Fruit fly (Drosophila melanogaster) whole organism, prepupa: ENCODE measurements around the gene glo.

Experiments used
- CG10631 ChIP-seq: fragments of 200-800 bp; sonication (Bioruptor generic); optimal IDR thresholded peaks from 2 replicates; lab custom pipeline; 2016; ENCODE audit warnings: missing biosample characterization, missing genetic modification characterization
- CG10669 ChIP-seq: fragments of 200-800 bp; sonication (Bioruptor generic); optimal IDR thresholded peaks from 3 replicates; lab custom pipeline; 2018; ENCODE audit warnings: missing biosample characterization, mild to moderate bottlenecking, missing genetic modification characterization, moderate library complexity
- CG11294 ChIP-seq: fragments of 200-800 bp; sonication (Bioruptor generic); IDR thresholded peaks from 2 replicates; pipeline ENCODE4 v1.3.6; 2022; ENCODE audit warnings: missing biosample characterization, missing genetic modification characterization
- CG11762 ChIP-seq: fragments of 200-800 bp; sonication (Bioruptor generic); optimal IDR thresholded peaks from 3 replicates; lab custom pipeline; 2016; ENCODE audit warnings: missing biosample characterization, missing genetic modification characterization; ENCODE audit not compliant: insufficient read depth
- CG11902 ChIP-seq: fragments of 200-800 bp; sonication (Bioruptor generic); optimal IDR thresholded peaks from 3 replicates; lab custom pipeline; 2016; ENCODE audit warnings: missing biosample characterization, missing genetic modification characterization
- CG15336 ChIP-seq: fragments of 200-800 bp; sonication (Bioruptor generic); IDR thresholded peaks from 2 replicates; pipeline ENCODE4 v1.3.6; 2022; ENCODE audit warnings: missing biosample characterization, missing genetic modification characterization
- CG1621 ChIP-seq: fragments of 200-800 bp; sonication (Bioruptor generic); optimal IDR thresholded peaks from 3 replicates; lab custom pipeline; 2018; ENCODE audit warnings: missing biosample characterization, mild to moderate bottlenecking, missing genetic modification characterization
- CG16779 ChIP-seq: fragments of 200-800 bp; sonication (Bioruptor generic); optimal IDR thresholded peaks from 3 replicates; lab custom pipeline; 2017; ENCODE audit warnings: missing biosample characterization, mild to moderate bottlenecking, missing genetic modification characterization
- CG3032 ChIP-seq: fragments of 200-800 bp; optimal IDR thresholded peaks from 2 replicates; lab custom pipeline; 2019; ENCODE audit warnings: missing biosample characterization, mild to moderate bottlenecking, missing genetic modification characterization, moderate library complexity
- CG31627 ChIP-seq: fragments of 200-800 bp; sonication (Bioruptor generic); optimal IDR thresholded peaks from 3 replicates; lab custom pipeline; 2016; ENCODE audit warnings: missing biosample characterization, missing genetic modification characterization
- CG32006 ChIP-seq: fragments of 200-800 bp; sonication (Bioruptor generic); optimal IDR thresholded peaks from 3 replicates; lab custom pipeline; 2017; ENCODE audit warnings: missing biosample characterization, mild to moderate bottlenecking, missing genetic modification characterization
- CG34406 ChIP-seq: fragments of 200-800 bp; sonication (Bioruptor generic); optimal IDR thresholded peaks from 3 replicates; lab custom pipeline; 2016; ENCODE audit warnings: missing biosample characterization, missing genetic modification characterization
- CG3919 ChIP-seq: fragments of 200-800 bp; sonication (Bioruptor generic); optimal IDR thresholded peaks from 3 replicates; lab custom pipeline; 2016; ENCODE audit warnings: missing biosample characterization, missing genetic modification characterization
- CG4318 ChIP-seq: fragments of 200-800 bp; sonication (Bioruptor generic); optimal IDR thresholded peaks from 3 replicates; lab custom pipeline; 2017; ENCODE audit warnings: missing biosample characterization, mild to moderate bottlenecking, missing genetic modification characterization
- CG6163 ChIP-seq: fragments of 200-800 bp; sonication (Bioruptor generic); IDR thresholded peaks from 3 replicates; pipeline ENCODE4 v1.3.6; 2022; ENCODE audit warnings: missing biosample characterization, missing genetic modification characterization
- CG6276 ChIP-seq: fragments of 200-800 bp; sonication (Bioruptor generic); optimal IDR thresholded peaks from 2 replicates; lab custom pipeline; 2017; ENCODE audit warnings: missing biosample characterization, mild to moderate bottlenecking, missing genetic modification characterization
- CG6792 ChIP-seq: fragments of 200-800 bp; sonication (Bioruptor generic); optimal IDR thresholded peaks from 3 replicates; lab custom pipeline; 2016; ENCODE audit warnings: missing biosample characterization, missing genetic modification characterization
- CG6808 ChIP-seq: fragments of 200-800 bp; sonication (Bioruptor generic); optimal IDR thresholded peaks from 3 replicates; lab custom pipeline; 2017; ENCODE audit warnings: missing biosample characterization, missing genetic modification characterization, mild to moderate bottlenecking, moderate library complexity, missing genetic modification reagents
- CG6854 ChIP-seq: fragments of 200-800 bp; sonication (Bioruptor generic); optimal IDR thresholded peaks from 2 replicates; lab custom pipeline; 2017; ENCODE audit warnings: missing biosample characterization, mild to moderate bottlenecking, missing genetic modification characterization
- CG7368 ChIP-seq: fragments of 200-800 bp; sonication (Bioruptor generic); optimal IDR thresholded peaks from 3 replicates; lab custom pipeline; 2016; ENCODE audit warnings: missing biosample characterization, missing genetic modification characterization
- CG8119 ChIP-seq: fragments of 200-800 bp; sonication (Bioruptor generic); IDR thresholded peaks from 3 replicates; pipeline ENCODE4 v1.3.6; 2022; ENCODE audit warnings: missing biosample characterization, missing genetic modification characterization
- CG8319 ChIP-seq: fragments of 200-800 bp; sonication (Bioruptor generic); optimal IDR thresholded peaks from 3 replicates; lab custom pipeline; 2016; ENCODE audit warnings: missing biosample characterization, missing genetic modification characterization
- CG8632 ChIP-seq: fragments of 200-800 bp; sonication (Bioruptor generic); optimal IDR thresholded peaks from 3 replicates; lab custom pipeline; 2016; ENCODE audit warnings: missing biosample characterization, missing genetic modification characterization
- CG9139 ChIP-seq: fragments of 200-800 bp; sonication (Bioruptor generic); optimal IDR thresholded peaks from 3 replicates; lab custom pipeline; 2017; ENCODE audit warnings: missing biosample characterization, mild to moderate bottlenecking, missing genetic modification characterization
- Eip78C ChIP-seq: fragments of 200-800 bp; sonication (Bioruptor generic); peaks from one replicate; lab custom pipeline; 2016; ENCODE audit warnings: missing biosample characterization, missing genetic modification characterization
- Ets21C ChIP-seq: fragments of 200-800 bp; sonication (Bioruptor generic); optimal IDR thresholded peaks from 3 replicates; lab custom pipeline; 2016; ENCODE audit warnings: missing biosample characterization, missing genetic modification characterization
- Ets96B ChIP-seq: fragments of 200-800 bp; optimal IDR thresholded peaks from 2 replicates; lab custom pipeline; 2019; ENCODE audit warnings: missing biosample characterization, mild to moderate bottlenecking, missing genetic modification characterization, moderate library complexity
- Gug ChIP-seq: fragments of 200-800 bp; sonication (Bioruptor generic); IDR thresholded peaks from 2 replicates; pipeline ENCODE4 v1.3.6; 2022; ENCODE audit warnings: missing biosample characterization, missing genetic modification characterization
- Hr38 ChIP-seq: sonication (Bioruptor generic); optimal IDR thresholded peaks from 2 replicates; lab custom pipeline; 2016; ENCODE audit warnings: missing biosample characterization, missing genetic modification characterization
- Hr39 ChIP-seq: fragments of 200-800 bp; sonication (Bioruptor generic); optimal IDR thresholded peaks from 2 replicates; lab custom pipeline; 2016; ENCODE audit warnings: missing biosample characterization, missing genetic modification characterization
- Hr4 ChIP-seq: fragments of 200-800 bp; sonication (Bioruptor generic); optimal IDR thresholded peaks from 3 replicates; lab custom pipeline; 2016; ENCODE audit warnings: missing biosample characterization, missing genetic modification characterization
- Met ChIP-seq: fragments of 200-800 bp; sonication (Bioruptor generic); optimal IDR thresholded peaks from 3 replicates; lab custom pipeline; 2016; ENCODE audit warnings: missing biosample characterization, missing genetic modification characterization
- Smox ChIP-seq: fragments of 200-800 bp; sonication (Bioruptor generic); optimal IDR thresholded peaks from 3 replicates; lab custom pipeline; 2016; ENCODE audit warnings: missing biosample characterization, missing genetic modification characterization
- Sox102F ChIP-seq: fragments of 200-800 bp; sonication (Bioruptor generic); optimal IDR thresholded peaks from 2 replicates; lab custom pipeline; 2016; ENCODE audit warnings: missing biosample characterization, mild to moderate bottlenecking, missing genetic modification characterization
- Sox14 ChIP-seq: fragments of 200-800 bp; sonication (Bioruptor generic); optimal IDR thresholded peaks from 3 replicates; lab custom pipeline; 2016; ENCODE audit warnings: missing biosample characterization, missing genetic modification characterization
- Sox15 ChIP-seq: fragments of 200-800 bp; sonication (Bioruptor generic); optimal IDR thresholded peaks from 3 replicates; lab custom pipeline; 2016; ENCODE audit warnings: missing biosample characterization, missing genetic modification characterization
- achi ChIP-seq: fragments of 200-800 bp; sonication (Bioruptor generic); optimal IDR thresholded peaks from 3 replicates; lab custom pipeline; 2016; ENCODE audit warnings: missing biosample characterization, missing genetic modification characterization
- acj6 ChIP-seq: fragments of 200-800 bp; sonication (Bioruptor generic); optimal IDR thresholded peaks from 3 replicates; lab custom pipeline; 2016; ENCODE audit warnings: missing biosample characterization, missing genetic modification characterization
- cyc ChIP-seq: fragments of 200-800 bp; sonication (Bioruptor generic); optimal IDR thresholded peaks from 3 replicates; lab custom pipeline; 2016; ENCODE audit warnings: missing biosample characterization, missing genetic modification characterization
- dac ChIP-seq: fragments of 200-800 bp; sonication (Bioruptor generic); optimal IDR thresholded peaks from 2 replicates; lab custom pipeline; 2017; ENCODE audit warnings: missing biosample characterization, mild to moderate bottlenecking, missing genetic modification characterization
- dsx ChIP-seq: fragments of 200-800 bp; optimal IDR thresholded peaks from 3 replicates; lab custom pipeline; 2019; ENCODE audit warnings: missing biosample characterization, mild to moderate bottlenecking, missing genetic modification characterization, moderate library complexity; ENCODE audit not compliant: poor library complexity, severe bottlenecking
- eg ChIP-seq: fragments of 200-800 bp; sonication (Bioruptor generic); IDR thresholded peaks from 3 replicates; pipeline ENCODE4 v1.3.6; 2022; ENCODE audit warnings: missing biosample characterization, missing genetic modification characterization
- esn ChIP-seq: fragments of 200-800 bp; sonication (Bioruptor generic); optimal IDR thresholded peaks from 2 replicates; lab custom pipeline; 2016; ENCODE audit warnings: missing biosample characterization, mild to moderate bottlenecking, missing genetic modification characterization, moderate library complexity
- fd59A ChIP-seq: fragments of 200-800 bp; sonication (Bioruptor generic); optimal IDR thresholded peaks from 2 replicates; lab custom pipeline; 2017; ENCODE audit warnings: missing biosample characterization, mild to moderate bottlenecking, missing genetic modification characterization, missing genetic modification reagents
- fkh ChIP-seq: fragments of 200-800 bp; sonication (Bioruptor generic); optimal IDR thresholded peaks from 3 replicates; lab custom pipeline; 2017; ENCODE audit warnings: missing biosample characterization, mild to moderate bottlenecking, missing genetic modification characterization, moderate library complexity
- lz ChIP-seq: fragments of 200-800 bp; sonication (Bioruptor generic); optimal IDR thresholded peaks from 3 replicates; lab custom pipeline; 2016; ENCODE audit warnings: missing biosample characterization, missing genetic modification characterization
- pdm3 ChIP-seq: fragments of 200-800 bp; sonication (Bioruptor generic); optimal IDR thresholded peaks from 3 replicates; lab custom pipeline; 2016; ENCODE audit warnings: missing biosample characterization, missing genetic modification characterization
- salr ChIP-seq, 2 experiments: fragments of 200-800 bp; sonication (Bioruptor generic); optimal IDR thresholded peaks; 3 replicates each; lab custom pipeline; 2016 to 2018; ENCODE audit warnings: missing biosample characterization in 2 of 2, missing genetic modification characterization in 2 of 2, mild to moderate bottlenecking in 1 of 2
- spab ChIP-seq: fragments of 200-800 bp; sonication (Bioruptor generic); optimal IDR thresholded peaks from 2 replicates; lab custom pipeline; 2017; ENCODE audit warnings: missing biosample characterization, mild to moderate bottlenecking, missing genetic modification characterization, missing genetic modification reagents
- ss ChIP-seq, 2 experiments: fragments of 200-800 bp; sonication (Bioruptor generic); optimal IDR thresholded peaks; 2 replicates in 1 of 2; 3 replicates in 1 of 2; lab custom pipeline; 2017 to 2018; ENCODE audit warnings: mild to moderate bottlenecking in 2 of 2, missing biosample characterization in 2 of 2, missing genetic modification characterization in 2 of 2, moderate library complexity in 1 of 2
- svp ChIP-seq: fragments of 200-800 bp; sonication (Bioruptor generic); peaks from one replicate; lab custom pipeline; 2016; ENCODE audit warnings: missing biosample characterization, missing genetic modification characterization
- topi ChIP-seq: fragments of 200-800 bp; sonication (Bioruptor generic); optimal IDR thresholded peaks from 3 replicates; lab custom pipeline; 2016; ENCODE audit warnings: missing biosample characterization, missing genetic modification characterization
- vri ChIP-seq: fragments of 200-800 bp; sonication (Bioruptor generic); optimal IDR thresholded peaks from 3 replicates; lab custom pipeline; 2016; ENCODE audit warnings: missing biosample characterization, mild to moderate bottlenecking, missing genetic modification characterization

Gene glo

DNA sequence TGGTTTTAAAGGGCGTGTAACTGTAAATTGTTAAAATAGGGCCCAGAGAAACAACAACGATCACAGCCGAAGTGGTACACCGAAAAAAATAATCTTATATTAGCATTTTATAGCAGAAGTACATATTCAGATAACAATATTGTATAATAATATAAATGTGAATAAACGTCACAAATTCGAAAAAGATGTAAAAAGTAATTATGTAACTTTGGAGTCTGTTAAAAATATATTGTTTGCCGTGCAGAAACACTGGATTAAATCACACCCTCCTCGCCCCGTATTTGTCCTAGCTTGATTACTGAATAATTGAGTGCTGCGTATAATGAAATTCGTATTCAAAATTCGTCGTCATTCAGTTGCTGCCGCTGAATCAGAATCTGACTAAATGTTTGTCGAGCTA is 35.9 kb upstream of the glo start:
- TF ChIP-seq CG8119 (GFP tag; lab: Robert Waterston, UW) (0 out of 3 replicates have a peak, but pooled peaks have one; percentile 26), spab (GFP tag; lab: Kevin White, UChicago) (no peak), CG3032 (tag; lab: Kevin White, UChicago) (peak; percentile 6), achi (GFP tag; lab: Kevin White, UChicago) (peak; percentile 32), pdm3 (GFP tag; lab: Kevin White, UChicago) (no peak), CG8319 (no peak), Sox14 (GFP tag; lab: Kevin White, UChicago) (no peak), fkh (GFP tag; lab: Kevin White, UChicago) (no peak), CG7368 (GFP tag; lab: Kevin White, UChicago) (no peak), svp (GFP tag; lab: Kevin White, UChicago) (peak; percentile 25), CG6792 (GFP tag; lab: Kevin White, UChicago) (no peak), Gug (GFP tag; lab: Robert Waterston, UW) (no peak), CG32006 (peak; percentile 11), CG9139 (GFP tag; lab: Kevin White, UChicago) (no peak), CG6163 (GFP tag; lab: Robert Waterston, UW) (no peak), CG8632 (peak; percentile 39), dac (GFP tag; lab: Kevin White, UChicago) (no peak), CG16779 (tag; lab: Kevin White, UChicago) (no peak), CG10669 (GFP tag; lab: Kevin White, UChicago) (no peak), Hr4 (GFP tag; lab: Kevin White, UChicago) (peak; percentile 22), topi (no peak), Hr39 (no peak), Hr38 (GFP tag; lab: Kevin White, UChicago) (no peak), CG11762 (GFP tag; lab: Kevin White, UChicago) (no peak), CG1621 (tag; lab: Kevin White, UChicago) (no peak), lz (GFP tag; lab: Kevin White, UChicago) (no peak), CG4318 (GFP tag; lab: Kevin White, UChicago) (no peak), CG34406 (peak; percentile 23), Met (GFP tag; lab: Kevin White, UChicago) (peak; percentile 16), Sox102F (GFP tag; lab: Kevin White, UChicago) (no peak), Ets96B (tag; lab: Kevin White, UChicago) (no peak), fd59A (no peak), eg (GFP tag; lab: Robert Waterston, UW) (0 out of 3 replicates have a peak, but pooled peaks have one; percentile 21), CG10631 (GFP tag; lab: Kevin White, UChicago) (no peak), ss (GFP tag; optimal IDR thresholded peaks at IDR 0.05; lab: Kevin White, UChicago) (no peak), cyc (GFP tag; lab: Kevin White, UChicago) (no peak), CG6276 (GFP tag; lab: Kevin White, UChicago) (no peak), CG3919 (GFP tag; lab: Kevin White, UChicago) (peak; percentile 8), CG6808 (GFP tag; lab: Kevin White, UChicago) (no peak), Smox (GFP tag; lab: Kevin White, UChicago) (no peak), esn (GFP tag; lab: Kevin White, UChicago) (peak; percentile 6), CG11294 (GFP tag; lab: Robert Waterston, UW) (no peak), Eip78C (GFP tag; lab: Kevin White, UChicago) (peak; percentile 74), salr (GFP tag; optimal IDR thresholded peaks at IDR 0.05; lab: Kevin White, UChicago) (no peak), dsx (no peak), CG31627 (GFP tag; lab: Kevin White, UChicago) (no peak), Ets21C (GFP tag; lab: Kevin White, UChicago) (no peak), Sox15 (GFP tag; lab: Kevin White, UChicago) (no peak), CG15336 (no peak), vri (GFP tag; lab: Kevin White, UChicago) (no peak), CG11902 (GFP tag; lab: Kevin White, UChicago) (no peak), acj6 (GFP tag; lab: Kevin White, UChicago) (peak; percentile 26), CG6854 (GFP tag; lab: Kevin White, UChicago) (no peak)
